Worm (Caenorhabditis elegans) whole organism, L3 larva: ENCODE measurements around the gene Y65A5A.24.

Source experiments
- ZK546.5 ChIP-seq: sonication (generic microtip); optimal IDR thresholded peaks from 2 replicates; lab custom pipeline; 2017; ENCODE audit warnings: missing biosample characterization, missing genetic modification characterization
- elt-1 ChIP-seq: fragments of 150-350 bp; optimal IDR thresholded peaks from 2 replicates; lab custom pipeline; 2014; ENCODE audit warnings: missing biosample characterization, missing genetic modification characterization
- elt-2 ChIP-seq: sonication (generic microtip); optimal IDR thresholded peaks from 2 replicates; lab custom pipeline; 2016; ENCODE audit warnings: missing genetic modification reagents, mild to moderate bottlenecking, missing genetic modification characterization, missing compliant biosample characterization
- lin-39 ChIP-seq: fragments of 150-350 bp; optimal IDR thresholded peaks from 2 replicates; lab custom pipeline; 2018; ENCODE audit warnings: missing biosample characterization, missing genetic modification reagents, missing genetic modification characterization
- mml-1 ChIP-seq: fragments of 150-350 bp; sonication (generic microtip); optimal IDR thresholded peaks from 3 replicates; lab custom pipeline; 2014; ENCODE audit warnings: missing biosample characterization, missing genetic modification characterization
- unc-39 ChIP-seq: sonication (generic microtip); optimal IDR thresholded peaks from 4 replicates; lab custom pipeline; 2017; ENCODE audit warnings: missing biosample characterization, missing genetic modification characterization

DNA sequence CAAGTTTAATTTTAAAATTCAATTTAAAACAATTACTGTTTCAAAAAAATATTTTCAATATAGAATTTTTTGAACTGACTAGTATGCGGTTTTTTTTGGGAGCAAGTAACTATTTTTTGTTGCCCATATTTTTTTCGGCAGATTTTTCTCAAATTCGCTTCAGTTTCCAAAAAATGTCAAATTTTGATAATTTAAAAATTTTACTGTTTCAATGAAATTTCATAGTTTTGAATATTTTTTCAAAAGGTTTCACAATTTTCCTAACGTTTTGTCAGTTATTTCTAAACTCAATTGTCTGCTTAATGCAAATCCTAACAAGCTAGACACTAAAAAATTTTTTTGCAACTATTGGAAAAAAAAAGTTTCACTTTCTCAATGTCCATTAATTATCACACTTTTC is 12.8 kb upstream of the Y65A5A.24 start:
- TF ChIP-seq elt-1 (tag; lab: Kevin White, UChicago): no peak
- no peak for TF ChIP-seq elt-2 (tag; lab: Kevin White, UChicago)
- TF ChIP-seq lin-39 (tag; lab: Kevin White, UChicago): no peak
- TF ChIP-seq mml-1 (tag; lab: Kevin White, UChicago): no peak
- TF ChIP-seq ZK546.5 (tag; lab: Kevin White, UChicago): no peak
- TF ChIP-seq unc-39 (tag; lab: Kevin White, UChicago): no peak
